Fruit fly (Drosophila melanogaster) whole organism, wandering third instar larva: ENCODE measurements around the gene brn.
A peak's percentile ranks its signal among the peaks of the same experiment; 100 is the strongest.

Experiments used
- Abd-B ChIP-seq: fragments of >200 bp; optimal IDR thresholded peaks from 2 replicates; lab custom pipeline; 2017; ENCODE audit warnings: missing biosample characterization, missing genetic modification characterization
- CG32264 ChIP-seq: fragments of 200-800 bp; sonication (Bioruptor generic); optimal IDR thresholded peaks from 2 replicates; lab custom pipeline; 2016; ENCODE audit warnings: missing biosample characterization, missing genetic modification characterization
- CG9705 ChIP-seq: fragments of 200-800 bp; sonication (Bioruptor generic); optimal IDR thresholded peaks from 2 replicates; lab custom pipeline; 2018; ENCODE audit warnings: missing biosample characterization, mild to moderate bottlenecking, missing genetic modification characterization
- CrebA ChIP-seq: fragments of 200-800 bp; sonication (Bioruptor generic); optimal IDR thresholded peaks from 2 replicates; lab custom pipeline; 2016; ENCODE audit warnings: missing biosample characterization, mild to moderate bottlenecking, missing genetic modification characterization, borderline replicate concordance
- Dfd ChIP-seq: fragments of >200 bp; optimal IDR thresholded peaks from 2 replicates; lab custom pipeline; 2017; ENCODE audit warnings: missing biosample characterization, missing genetic modification characterization
- Dif ChIP-seq: fragments of 200-275, 200-300 bp; sonication (Bioruptor generic); optimal IDR thresholded peaks from 2 replicates; lab custom pipeline; 2018; ENCODE audit warnings: missing biosample characterization, missing genetic modification characterization; ENCODE audit not compliant: partially characterized antibody
- GATAd ChIP-seq: sonication (Bioruptor generic); optimal IDR thresholded peaks from 2 replicates; lab custom pipeline; 2016; ENCODE audit warnings: missing biosample characterization, missing genetic modification characterization
- HLH106 ChIP-seq: fragments of 200-800 bp; optimal IDR thresholded peaks from 3 replicates; lab custom pipeline; 2019; ENCODE audit warnings: missing biosample characterization, mild to moderate bottlenecking, missing genetic modification characterization, moderate library complexity
- Hnf4 ChIP-seq: fragments of 200-800 bp; sonication (Bioruptor generic); optimal IDR thresholded peaks from 2 replicates; lab custom pipeline; 2016; ENCODE audit warnings: missing biosample characterization, mild to moderate bottlenecking, missing genetic modification characterization
- Hr83 ChIP-seq: fragments of 200-300 bp; sonication (Bioruptor generic); optimal IDR thresholded peaks from 2 replicates; lab custom pipeline; 2016; ENCODE audit warnings: missing biosample characterization, mild to moderate bottlenecking, missing genetic modification characterization, moderate library complexity; ENCODE audit not compliant: poor library complexity, severe bottlenecking
- Jra ChIP-seq: sonication (Bioruptor generic); optimal IDR thresholded peaks from 2 replicates; lab custom pipeline; 2016; ENCODE audit warnings: missing biosample characterization, missing genetic modification characterization
- Mio ChIP-seq: sonication (Bioruptor generic); optimal IDR thresholded peaks from 2 replicates; lab custom pipeline; 2016; ENCODE audit warnings: missing biosample characterization, missing genetic modification characterization
- Myc ChIP-seq: fragments of >200 bp; optimal IDR thresholded peaks from 2 replicates; lab custom pipeline; 2017
- N ChIP-seq: fragments of >200 bp; optimal IDR thresholded peaks from 2 replicates; lab custom pipeline; 2018; ENCODE audit warnings: missing biosample characterization, missing external identifiers, missing genetic modification characterization
- Rel ChIP-seq, 2 experiments: fragments of 200-800 bp; sonication (Bioruptor generic) in 1 of 2; optimal IDR thresholded peaks; 2 replicates in 1 of 2; 3 replicates in 1 of 2; lab custom pipeline; 2016 to 2019; ENCODE audit warnings: mild to moderate bottlenecking in 2 of 2, missing biosample characterization in 2 of 2, missing genetic modification characterization in 2 of 2, moderate library complexity in 1 of 2
- Sp1 ChIP-seq: fragments of 200-800 bp; sonication (Bioruptor generic); optimal IDR thresholded peaks from 3 replicates; lab custom pipeline; 2019; ENCODE audit warnings: missing biosample characterization, mild to moderate bottlenecking, missing genetic modification characterization, moderate library complexity
- Vsx2 ChIP-seq: fragments of 200-300, 225-300 bp; sonication (Bioruptor generic); optimal IDR thresholded peaks from 2 replicates; lab custom pipeline; 2018; ENCODE audit warnings: missing biosample characterization, missing genetic modification characterization; ENCODE audit not compliant: partially characterized antibody
- br ChIP-seq: fragments of 200-800 bp; sonication (Bioruptor generic); optimal IDR thresholded peaks from 2 replicates; lab custom pipeline; 2016; ENCODE audit warnings: missing biosample characterization, missing genetic modification characterization
- brk ChIP-seq: fragments of 200-800 bp; sonication (Bioruptor generic); optimal IDR thresholded peaks from 2 replicates; lab custom pipeline; 2016; ENCODE audit warnings: missing biosample characterization, mild to moderate bottlenecking, missing genetic modification characterization
- dl ChIP-seq, 2 experiments: fragments of 175-275, 200-275 bp in 1 of 2; fragments of 200-275 bp in 1 of 2; sonication (Bioruptor generic); optimal IDR thresholded peaks; lab custom pipeline; 2018; ENCODE audit warnings: mild to moderate bottlenecking in 2 of 2, missing biosample characterization in 2 of 2, missing genetic modification characterization in 2 of 2, moderate library complexity in 2 of 2; ENCODE audit not compliant: partially characterized antibody in 2 of 2, insufficient read depth in 1 of 2
- dmrt93B ChIP-seq: fragments of 200-800 bp; sonication (Bioruptor generic); optimal IDR thresholded peaks from 2 replicates; lab custom pipeline; 2018; ENCODE audit warnings: missing biosample characterization, mild to moderate bottlenecking, missing genetic modification characterization
- dsf ChIP-seq: sonication (Bioruptor generic); optimal IDR thresholded peaks from 2 replicates; lab custom pipeline; 2016; ENCODE audit warnings: missing biosample characterization, missing genetic modification characterization, borderline replicate concordance
- ey ChIP-seq: fragments of 200-800 bp; sonication (Bioruptor generic); optimal IDR thresholded peaks from 2 replicates; lab custom pipeline; 2016; ENCODE audit warnings: missing biosample characterization, missing genetic modification characterization
- foxo ChIP-seq, 2 experiments: fragments of 200-800 bp; sonication (Bioruptor generic); optimal IDR thresholded peaks; 2 replicates in 1 of 2; 3 replicates in 1 of 2; lab custom pipeline; 2016 to 2017; ENCODE audit warnings: missing biosample characterization in 2 of 2, missing genetic modification characterization in 2 of 2
- h ChIP-seq: fragments of 200-800 bp; sonication (Bioruptor generic); optimal IDR thresholded peaks from 3 replicates; lab custom pipeline; 2016; ENCODE audit warnings: missing biosample characterization, mild to moderate bottlenecking, missing genetic modification characterization
- jim ChIP-seq: fragments of 175-275, 200-325 bp; sonication (Bioruptor generic); optimal IDR thresholded peaks from 2 replicates; lab custom pipeline; 2016; ENCODE audit warnings: missing biosample characterization, mild to moderate bottlenecking, missing genetic modification characterization
- lola ChIP-seq: fragments of >200 bp; optimal IDR thresholded peaks from 2 replicates; lab custom pipeline; 2017; ENCODE audit warnings: missing biosample characterization, missing genetic modification characterization
- pan ChIP-seq: fragments of >200 bp; optimal IDR thresholded peaks from 2 replicates; lab custom pipeline; 2017
- psq ChIP-seq: fragments of 200-800 bp; sonication (Bioruptor generic); optimal IDR thresholded peaks from 3 replicates; lab custom pipeline; 2017; ENCODE audit warnings: missing biosample characterization, mild to moderate bottlenecking, missing genetic modification characterization, moderate library complexity
- rgr ChIP-seq: fragments of 200-800 bp; sonication (Bioruptor generic); optimal IDR thresholded peaks from 3 replicates; lab custom pipeline; 2016; ENCODE audit warnings: missing biosample characterization, mild to moderate bottlenecking, missing genetic modification characterization
- sage ChIP-seq: fragments of 200-800 bp; sonication (Bioruptor generic); optimal IDR thresholded peaks from 2 replicates; lab custom pipeline; 2016; ENCODE audit warnings: missing biosample characterization, mild to moderate bottlenecking, missing genetic modification characterization
- sv ChIP-seq: fragments of 200-800 bp; sonication (Bioruptor generic); optimal IDR thresholded peaks from 3 replicates; lab custom pipeline; 2016; ENCODE audit warnings: missing biosample characterization, missing genetic modification characterization
- tai ChIP-seq: sonication (Bioruptor generic); optimal IDR thresholded peaks from 2 replicates; lab custom pipeline; 2016; ENCODE audit warnings: missing biosample characterization, missing genetic modification characterization
- usp ChIP-seq: fragments of >200 bp; optimal IDR thresholded peaks from 2 replicates; lab custom pipeline; 2017; ENCODE audit warnings: missing biosample characterization, missing genetic modification characterization
- woc ChIP-seq: sonication (Bioruptor generic); optimal IDR thresholded peaks from 2 replicates; lab custom pipeline; 2016; ENCODE audit warnings: missing biosample characterization, mild to moderate bottlenecking, missing genetic modification characterization

Gene brn

DNA sequence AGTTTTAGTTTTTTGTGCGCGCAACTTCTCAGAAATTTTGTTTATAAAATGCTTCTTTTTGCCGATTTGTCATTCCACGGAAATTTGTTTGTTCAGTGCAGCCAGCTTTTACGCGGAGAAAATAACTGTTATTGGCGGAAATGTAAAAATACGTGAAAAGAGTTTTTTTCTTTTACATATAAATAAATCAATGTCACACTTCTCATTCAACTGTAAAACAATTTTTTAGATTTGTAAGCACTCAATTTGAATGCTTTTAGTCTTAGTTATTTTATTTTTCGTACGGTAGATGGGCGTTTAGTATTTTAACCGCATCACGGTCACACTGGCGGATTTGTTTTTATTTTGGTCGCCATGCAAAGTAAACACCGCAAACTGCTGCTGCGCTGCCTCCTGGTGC, at the start of gene brn, which contains the start of gene Xpac:
Gene brn, plus strand, starts transcription at position 211 of the 400 bp plus-strand sequence.
Gene Xpac, minus strand, starts transcription at position 66 of the 400 bp plus-strand sequence.
- TF ChIP-seq jim, result no peak
- TF ChIP-seq Rel (GFP tag; optimal IDR thresholded peaks at IDR 0.05; lab: Kevin White, UChicago), result no peak
- TF ChIP-seq Rel (tag; optimal IDR thresholded peaks at IDR 0.05; lab: Kevin White, UChicago), result peak; percentile 3

DNA sequence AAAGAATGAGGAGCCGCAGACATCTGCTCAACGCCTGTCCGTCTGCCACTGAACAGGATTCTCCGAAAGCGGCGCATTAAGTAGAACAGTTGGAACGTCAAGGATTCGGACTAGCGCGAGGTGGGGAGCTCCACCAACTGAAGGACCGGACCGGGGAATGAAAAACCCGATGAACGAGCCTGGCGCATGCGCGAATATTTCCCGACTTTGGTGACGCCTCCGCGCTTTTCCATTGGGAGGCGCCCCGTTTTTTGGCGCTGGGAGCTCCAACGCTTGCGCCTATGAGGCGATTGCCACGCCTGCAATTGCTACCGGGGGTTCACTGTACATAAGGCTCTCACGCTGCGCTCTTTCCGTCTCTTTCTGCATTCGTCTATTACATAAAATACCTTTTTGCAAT, 42.6 kb upstream of the brn start:
- no peak for TF ChIP-seq tai (GFP tag; lab: Kevin White, UChicago)
- no peak for TF ChIP-seq woc
- no peak for TF ChIP-seq dmrt93B (GFP tag; lab: Kevin White, UChicago)
- no peak for TF ChIP-seq Abd-B
- TF ChIP-seq foxo (GFP tag; optimal IDR thresholded peaks at IDR 0.05; lab: Kevin White, UChicago), result no peak
- no peak for TF ChIP-seq CG32264 (GFP tag; lab: Kevin White, UChicago)
- TF ChIP-seq sv (GFP tag; lab: Kevin White, UChicago), result no peak
- TF ChIP-seq Myc (lab: Kevin White, UChicago), result no peak
- TF ChIP-seq sage, result no peak
- no peak for TF ChIP-seq Rel (GFP tag; optimal IDR thresholded peaks at IDR 0.05; lab: Kevin White, UChicago)
- TF ChIP-seq Rel (tag; optimal IDR thresholded peaks at IDR 0.05; lab: Kevin White, UChicago), result no peak
- no peak for TF ChIP-seq psq (GFP tag; lab: Kevin White, UChicago)
- no peak for TF ChIP-seq GATAd (GFP tag; lab: Kevin White, UChicago)
- TF ChIP-seq, all 38 proteins: peak for 0

DNA sequence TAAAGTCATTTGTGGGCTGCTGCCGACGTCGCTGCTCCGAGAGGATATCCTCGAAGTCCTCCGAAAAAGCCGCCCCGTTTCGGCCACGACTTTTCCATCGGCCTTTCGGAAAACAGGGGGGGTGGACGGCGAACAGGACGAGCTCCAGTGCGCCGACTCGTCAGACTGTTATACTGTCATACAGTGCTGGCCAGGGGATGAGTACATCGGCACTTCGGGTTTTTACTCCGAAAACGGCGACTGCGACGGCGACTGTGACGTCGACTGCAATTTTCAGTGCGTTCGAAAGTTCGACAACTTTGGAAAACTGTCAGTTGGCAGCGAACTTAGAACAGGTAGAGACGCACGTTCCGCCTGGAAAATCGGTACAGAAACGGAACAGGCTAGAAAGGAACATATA, 28.7 kb upstream of the brn start, which contains the start of gene CG43689:
Gene CG43689, plus strand, starts transcription at position 314 of the 400 bp plus-strand sequence.
- TF ChIP-seq Hnf4 (GFP tag; lab: Kevin White, UChicago), result no peak
- no peak for TF ChIP-seq Sp1 (GFP tag; lab: Kevin White, UChicago)
- TF ChIP-seq CG9705 (GFP tag; lab: Kevin White, UChicago), result no peak
- TF ChIP-seq N (GFP tag; lab: Kevin White, UChicago), result no peak
- no peak for TF ChIP-seq CrebA
- no peak for TF ChIP-seq Dfd (GFP tag; lab: Kevin White, UChicago)
- no peak for TF ChIP-seq sv (GFP tag; lab: Kevin White, UChicago)
- TF ChIP-seq Dif (GFP tag; lab: Kevin White, UChicago), result no peak
- TF ChIP-seq dsf, result no peak
- no peak for TF ChIP-seq sage
- TF ChIP-seq lola, result no peak
- no peak for TF ChIP-seq brk
- TF ChIP-seq, all 38 proteins: peak for 0

DNA sequence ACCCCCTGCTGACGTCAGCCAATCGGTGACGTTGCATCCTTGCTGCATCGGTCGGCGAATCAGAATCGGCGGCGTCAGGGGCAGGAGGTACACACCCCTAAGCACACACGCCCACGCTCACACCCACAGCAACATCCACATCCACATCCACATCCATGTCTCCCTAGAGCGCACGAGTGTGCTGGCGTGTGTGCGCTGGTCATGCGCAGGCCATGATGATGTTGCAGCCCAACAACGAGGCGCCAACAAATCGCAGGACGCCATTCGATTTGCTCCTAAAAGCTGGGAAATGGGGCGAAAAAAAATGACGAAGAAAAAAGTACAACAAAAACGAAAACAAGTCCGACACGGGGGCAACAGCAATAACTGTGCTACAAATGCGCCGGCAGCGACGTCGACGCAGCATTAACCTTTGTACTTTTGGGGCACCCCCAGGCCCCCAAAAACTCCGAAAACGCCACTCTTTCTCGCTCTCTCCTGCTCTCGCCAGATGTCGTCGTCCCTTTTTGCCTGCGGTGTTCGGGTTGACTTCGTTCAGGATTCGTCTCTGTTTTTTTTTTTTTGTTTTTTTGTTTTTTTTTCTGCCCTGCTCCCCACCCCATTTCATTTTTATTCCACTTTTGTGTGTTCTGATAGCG, 15.0 kb upstream of the brn start:
- no peak for TF ChIP-seq pan (lab: Kevin White, UChicago)
- TF ChIP-seq rgr (GFP tag; lab: Kevin White, UChicago), result no peak
- TF ChIP-seq sv (GFP tag; lab: Kevin White, UChicago), result no peak
- TF ChIP-seq h (GFP tag; lab: Kevin White, UChicago), result no peak
- no peak for TF ChIP-seq Dif (GFP tag; lab: Kevin White, UChicago)
- no peak for TF ChIP-seq lola
- TF ChIP-seq Jra (GFP tag; lab: Kevin White, UChicago), result no peak

DNA sequence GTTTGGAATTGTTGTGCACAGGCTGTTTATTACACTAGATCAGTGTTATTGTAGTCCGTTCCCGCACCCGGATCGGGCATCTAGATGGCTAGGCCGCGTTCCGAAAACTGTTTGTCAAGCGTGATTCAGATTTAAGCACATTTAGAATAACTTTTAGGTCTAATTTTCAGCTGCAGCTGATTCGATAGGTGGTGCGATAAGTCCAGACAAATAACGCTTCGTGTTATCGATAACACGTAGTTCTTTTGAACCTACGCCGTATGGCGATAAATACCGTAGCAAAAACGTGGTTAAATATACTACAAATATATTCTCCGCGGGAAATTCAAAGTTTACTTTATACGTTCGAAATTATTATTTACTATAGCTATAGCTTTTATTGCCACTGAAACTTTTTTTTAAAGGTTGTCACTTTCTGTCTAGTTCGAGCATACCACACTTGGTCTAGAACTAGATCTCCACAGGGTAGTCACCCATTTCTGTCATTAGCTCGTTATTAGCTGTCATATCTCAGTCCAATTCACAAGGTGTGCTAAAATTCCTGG, 3.2 kb upstream of the brn start, which contains the start of the genes Cmtr1 and CG15375:
Gene Cmtr1, minus strand, starts transcription at position 208 of the 545 bp plus-strand sequence.
Gene CG15375, plus strand, starts transcription at position 495 of the 545 bp plus-strand sequence.
- TF ChIP-seq Hr83 (GFP tag; lab: Kevin White, UChicago) (no peak), Dfd (GFP tag; lab: Kevin White, UChicago) (no peak), HLH106 (tag; lab: Kevin White, UChicago) (no peak), brk (no peak), br (no peak), GATAd (GFP tag; lab: Kevin White, UChicago) (no peak), CG9705 (GFP tag; lab: Kevin White, UChicago) (no peak), CrebA (no peak), dmrt93B (GFP tag; lab: Kevin White, UChicago) (no peak), ey (GFP tag; lab: Kevin White, UChicago) (no peak), dl (GFP tag; optimal IDR thresholded peaks at IDR 0.05; lab: Kevin White, UChicago; ENCODE audit: insufficient read depth in 1 of 2, partially characterized antibody in 2 of 2) (no peak), usp (GFP tag; lab: Kevin White, UChicago) (no peak), Vsx2 (GFP tag; lab: Kevin White, UChicago) (no peak), psq (GFP tag; lab: Kevin White, UChicago) (no peak), Myc (lab: Kevin White, UChicago) (no peak), Mio (GFP tag; lab: Kevin White, UChicago) (no peak)
- TF ChIP-seq, all 38 proteins: peak for 0
